Fruit fly (Drosophila melanogaster) S2 (cell line): Measurements from ENCODE around the gene CG4045.

Source experiments
- CG8478 ChIP-seq: fragments of >200 bp; optimal IDR thresholded peaks from 2 replicates; lab custom pipeline; 2018
- CTCF ChIP-seq, 2 experiments: fragments of >200 bp; optimal IDR thresholded peaks; 2 replicates each; lab custom pipeline; 2018

CG4045 gene

DNA sequence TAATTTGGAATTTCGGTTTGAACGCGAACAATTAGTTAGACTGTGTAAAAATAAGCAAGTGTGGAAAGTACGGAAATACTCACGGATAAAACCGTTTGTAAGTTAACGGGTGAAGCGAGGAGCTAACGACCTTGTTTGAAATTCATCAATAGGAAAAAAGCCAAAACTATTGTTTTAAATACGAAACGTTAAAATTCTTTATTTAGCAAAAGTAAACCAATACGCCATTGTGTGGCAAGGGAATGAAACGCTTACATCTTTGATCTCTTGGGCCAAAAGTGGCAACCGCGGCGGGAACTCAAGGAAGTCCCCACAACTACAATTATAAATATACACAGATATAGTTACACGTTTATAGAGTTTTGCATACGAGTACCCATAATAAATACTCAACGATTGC lies 9.4 kb downstream of the CG4045 start, which contains the start of gene CG14054:
CG14054 (minus strand) TSS at position 101 of the 400 bp plus-strand sequence.
- no peak for TF ChIP-seq CTCF (optimal IDR thresholded peaks at IDR 0.05; lab: Kevin White, UChicago)
- no peak for TF ChIP-seq CG8478 (lab: Kevin White, UChicago)

DNA sequence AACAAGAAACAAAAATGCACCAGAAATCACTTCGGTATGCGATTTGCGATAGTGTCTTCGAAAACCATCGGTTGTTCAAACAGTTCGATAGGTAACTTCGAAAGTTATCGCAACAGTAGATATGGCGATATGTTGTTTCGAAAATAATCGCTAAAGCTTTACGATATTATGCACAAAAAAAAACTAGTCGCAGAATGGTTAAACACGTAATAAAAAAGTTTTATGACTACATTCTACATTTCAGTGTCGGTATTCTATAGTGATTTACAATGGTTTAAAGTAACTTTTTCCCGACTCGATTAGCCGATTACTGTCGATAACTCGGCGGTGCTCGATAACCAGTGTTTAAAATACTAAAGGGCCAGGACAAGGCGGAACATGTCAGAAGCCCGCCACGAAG lies 10.6 kb downstream of the CG4045 start, which contains the start of gene CG4281:
CG4281 (minus strand) TSS at position 70 of the 400 bp plus-strand sequence.
- TF ChIP-seq CTCF (optimal IDR thresholded peaks at IDR 0.05; lab: Kevin White, UChicago) (no peak), CG8478 (lab: Kevin White, UChicago) (no peak)

DNA sequence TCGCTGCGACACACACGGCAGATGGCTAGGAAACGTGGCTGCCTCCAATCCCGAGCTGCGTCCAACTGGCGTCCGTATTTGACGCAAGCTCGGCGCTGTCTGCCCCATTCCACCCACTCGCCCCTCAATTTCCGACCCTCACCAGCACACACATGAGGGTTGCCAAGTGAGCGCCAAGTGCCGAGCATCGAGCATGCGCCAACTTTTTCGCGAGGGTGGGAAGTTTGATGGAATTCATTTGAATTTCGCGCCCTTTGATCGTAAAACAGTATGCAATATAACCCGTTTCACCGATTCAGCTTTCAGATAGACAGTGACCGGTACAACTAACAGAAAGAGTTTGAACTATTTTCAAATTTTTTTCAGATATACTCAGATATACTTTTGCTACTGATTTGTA lies 13.9 kb downstream of the CG4045 start, which contains the start of gene Sik2:
Sik2 (minus strand) TSS at position 67 of the 400 bp plus-strand sequence.
- TF ChIP-seq CTCF (optimal IDR thresholded peaks at IDR 0.05; lab: Kevin White, UChicago) (no peak), CG8478 (lab: Kevin White, UChicago) (no peak)

DNA sequence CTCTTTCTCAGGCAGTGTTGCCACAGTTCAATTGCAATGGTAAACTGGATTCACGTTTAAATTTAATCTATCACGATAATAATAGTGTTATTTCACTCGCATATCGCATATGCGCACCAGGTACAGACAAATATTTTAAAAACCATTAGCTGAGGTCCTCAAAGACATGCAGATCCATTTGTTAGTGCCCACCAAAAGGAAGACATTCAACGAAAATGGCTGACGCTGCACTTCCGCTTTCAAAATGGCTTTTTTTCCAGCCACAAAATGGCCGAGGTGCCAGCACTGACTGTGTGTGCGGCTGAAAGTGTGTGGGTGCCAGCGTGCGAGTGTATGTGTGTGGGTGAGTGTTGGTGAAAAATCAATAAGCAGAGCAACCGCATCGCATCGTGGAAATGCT lies 14.6 kb downstream of the CG4045 start:
- TF ChIP-seq CG8478 (lab: Kevin White, UChicago): no peak
- no peak for TF ChIP-seq CTCF (optimal IDR thresholded peaks at IDR 0.05; lab: Kevin White, UChicago)

DNA sequence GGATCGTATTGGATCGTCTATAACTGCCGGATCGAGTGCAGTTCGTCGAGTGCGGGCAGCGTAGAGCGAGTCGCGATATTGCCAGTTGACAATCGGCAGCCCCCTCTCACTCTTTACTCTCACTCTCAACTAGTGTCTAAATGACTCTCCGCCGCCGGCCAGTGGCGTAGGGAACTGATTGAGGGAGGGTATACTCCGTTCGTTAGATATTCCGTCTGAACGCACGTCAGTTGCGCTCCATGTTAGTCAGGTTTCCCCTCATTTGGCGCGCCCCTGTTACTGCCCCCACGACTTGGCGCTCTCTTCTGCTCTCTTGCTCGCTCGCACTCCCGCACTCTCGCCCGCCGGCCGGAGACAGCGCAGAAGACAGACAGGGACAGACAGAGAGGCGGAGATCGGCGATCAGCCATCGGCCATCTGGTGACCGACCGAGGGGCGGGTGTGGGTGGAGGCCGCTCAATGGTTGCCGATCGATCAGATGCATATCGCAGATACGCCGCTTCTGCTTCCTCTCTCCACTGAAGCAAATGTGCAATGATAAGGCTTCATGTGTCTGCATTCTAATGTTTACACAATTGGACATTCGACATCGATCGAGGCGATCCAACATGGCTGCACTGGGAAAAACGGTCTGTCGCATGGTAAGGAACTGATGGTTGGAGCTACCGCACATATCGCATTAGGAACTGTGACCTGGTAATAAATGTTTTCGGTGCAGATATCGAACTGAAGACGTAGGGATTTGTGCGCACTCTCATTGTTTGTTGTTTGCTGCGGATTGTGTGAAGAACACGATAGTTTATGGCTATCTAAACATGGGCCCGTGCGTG lies 25.4 kb downstream of the CG4045 start, which contains the start of gene moody:
moody (minus strand) TSS at position 51 of the 830 bp plus-strand sequence.
- TF ChIP-seq CG8478 (lab: Kevin White, UChicago) (no peak), CTCF (optimal IDR thresholded peaks at IDR 0.05; lab: Kevin White, UChicago) (no peak)

DNA sequence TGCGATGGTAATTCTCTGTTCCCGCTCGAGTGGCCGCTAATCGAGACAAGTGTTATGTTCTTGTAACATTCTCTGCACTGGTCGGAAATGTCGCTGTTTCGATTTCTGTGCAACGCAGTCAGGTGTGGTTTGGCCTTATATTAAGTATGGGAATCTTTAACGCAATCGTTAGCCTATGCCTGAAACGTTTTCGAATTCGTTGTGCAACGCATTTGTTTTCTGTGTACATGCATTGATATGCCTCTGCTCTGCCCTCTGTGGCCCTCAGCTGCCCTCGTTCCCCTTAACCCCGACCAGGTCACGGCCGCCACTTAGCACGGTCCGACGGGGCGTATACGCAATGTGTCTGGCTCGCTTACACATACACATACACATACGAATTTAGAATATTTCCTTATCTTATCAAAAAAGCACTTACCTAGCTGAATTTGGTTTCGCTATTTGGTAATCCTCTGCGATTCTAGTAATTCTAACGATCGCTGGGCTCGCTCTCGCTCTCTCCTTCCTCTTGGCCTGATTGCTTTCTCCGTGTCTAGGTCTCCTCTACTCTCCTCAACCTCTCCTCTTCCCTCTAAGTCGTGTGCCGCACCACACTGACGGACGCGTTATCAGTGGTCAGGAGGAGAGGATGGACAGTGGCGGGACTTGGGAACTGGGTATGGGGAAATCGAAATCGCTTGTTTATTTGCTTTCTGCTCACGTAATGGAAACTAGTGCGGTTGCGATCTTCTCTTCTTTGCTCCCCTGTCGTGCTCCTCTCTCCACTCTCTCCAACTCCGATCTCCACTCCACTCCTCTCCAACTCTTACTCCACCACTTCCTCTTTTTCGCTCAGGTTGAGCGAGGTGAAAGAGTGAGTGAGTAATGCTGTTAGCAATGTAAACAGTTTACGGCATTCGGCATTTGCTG lies 26.7 kb downstream of the CG4045 start:
- no peak for TF ChIP-seq CTCF (optimal IDR thresholded peaks at IDR 0.05; lab: Kevin White, UChicago)
- no peak for TF ChIP-seq CG8478 (lab: Kevin White, UChicago)

DNA sequence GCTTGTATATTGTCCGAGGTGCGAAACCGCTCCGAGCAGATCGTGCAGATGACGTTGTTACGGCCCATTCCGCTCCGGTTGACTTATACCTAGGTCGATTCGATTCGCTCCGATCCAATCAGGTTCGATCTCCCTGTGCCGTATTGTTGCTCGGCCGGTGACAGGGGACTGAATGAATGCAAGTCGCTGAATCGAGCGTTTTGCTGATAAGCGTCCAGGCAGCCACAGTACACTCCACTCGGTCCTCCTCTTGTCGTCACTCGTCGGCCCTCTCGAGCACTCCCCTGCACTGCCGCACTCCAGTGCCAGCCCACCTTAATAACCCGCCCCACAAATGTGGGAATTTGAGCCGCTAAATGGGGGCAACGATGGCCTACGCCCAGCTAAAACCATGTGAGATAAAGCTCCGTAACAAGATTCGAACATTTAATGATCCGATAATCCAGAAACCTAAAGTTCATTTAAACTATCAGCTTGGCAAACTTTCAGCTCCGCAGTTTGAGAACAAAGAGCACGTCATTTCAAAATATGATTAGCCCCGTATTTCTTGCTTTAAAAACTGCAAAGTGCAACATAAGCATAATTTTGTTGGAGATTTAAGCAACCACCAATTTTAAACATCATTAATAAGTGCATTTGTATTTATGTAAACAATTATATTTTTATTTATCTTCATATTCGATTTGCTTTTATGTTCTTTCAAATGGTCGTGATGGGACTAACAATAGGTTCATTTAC lies 31.9 kb downstream of the CG4045 start, which contains the start of gene CG4325:
CG4325 (minus strand) TSS at position 159 of the 738 bp plus-strand sequence.
- TF ChIP-seq CG8478 (lab: Kevin White, UChicago) (no peak), CTCF (optimal IDR thresholded peaks at IDR 0.05; lab: Kevin White, UChicago) (no peak)

DNA sequence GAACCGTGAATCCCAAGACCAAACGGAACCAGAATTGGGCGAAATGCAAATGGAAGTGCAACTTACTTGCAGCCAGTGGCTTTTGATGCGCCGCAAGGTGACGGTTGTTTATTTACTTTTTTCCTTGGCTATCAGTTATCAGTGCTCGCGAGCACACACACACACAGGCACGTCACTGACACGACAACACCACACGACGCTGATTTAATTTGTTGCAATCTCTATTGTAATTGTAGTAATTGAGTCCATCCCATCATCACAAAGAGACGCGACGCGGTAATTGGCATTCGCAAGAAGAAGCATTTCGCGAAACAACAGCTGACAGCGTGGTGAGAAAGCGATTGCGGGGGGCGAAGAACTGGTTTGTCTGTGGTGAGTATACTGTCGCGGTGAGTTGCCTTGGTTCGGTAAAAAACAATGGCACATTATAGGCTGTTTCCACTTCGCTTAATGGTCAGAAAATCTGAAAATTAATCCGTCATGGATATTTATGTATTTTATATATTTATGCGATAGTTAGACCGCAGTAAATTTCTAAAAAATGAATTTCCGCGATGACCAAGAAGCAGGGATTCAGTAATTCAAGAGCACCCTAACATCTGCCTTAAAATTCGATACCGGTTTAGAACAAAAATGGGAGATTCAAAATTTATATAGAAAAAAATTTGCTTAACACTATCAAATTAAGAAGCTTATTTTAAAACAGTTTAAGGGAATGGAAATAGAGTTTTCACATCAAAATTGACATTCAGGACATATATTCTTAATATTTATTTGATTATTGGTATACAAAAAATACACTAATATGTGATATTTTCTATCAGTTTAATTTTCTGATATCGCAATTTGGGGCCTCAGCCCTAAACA lies 33.5 kb downstream of the CG4045 start, which contains the start of the genes Actn and usp:
Actn (minus strand) TSS at position 331 of the 867 bp plus-strand sequence.
usp (minus strand) TSS at position 331 of the 867 bp plus-strand sequence.
- TF ChIP-seq CTCF (optimal IDR thresholded peaks at IDR 0.05; lab: Kevin White, UChicago) (no peak), CG8478 (lab: Kevin White, UChicago) (no peak)

DNA sequence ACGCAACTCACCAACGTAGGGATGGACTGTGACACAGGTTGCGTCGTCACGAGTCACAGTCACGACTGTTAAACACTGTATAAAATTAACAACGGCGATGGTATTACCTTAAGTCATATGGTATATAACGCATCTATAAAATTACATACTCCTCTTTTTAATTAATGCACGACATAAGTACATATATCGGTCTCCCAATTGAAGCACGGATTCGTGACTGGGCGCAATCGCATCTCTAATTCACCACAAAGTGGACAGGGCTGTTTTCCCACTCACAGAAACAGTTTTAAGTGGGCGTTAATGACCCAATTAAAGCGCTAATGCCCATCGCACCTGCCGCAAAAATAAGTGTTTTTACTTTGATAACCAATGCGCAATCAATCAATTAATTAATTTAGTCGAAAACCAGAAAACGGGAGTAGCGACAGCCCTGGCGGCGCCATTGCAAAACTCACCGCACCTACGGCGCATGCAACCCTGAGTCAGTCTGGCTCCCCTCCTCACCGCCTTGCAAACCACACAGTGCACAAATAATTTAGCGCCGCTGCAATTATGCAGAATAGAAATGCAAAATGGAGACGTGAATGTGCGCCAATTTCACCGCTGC lies 34.3 kb downstream of the CG4045 start, which contains the start of gene CG4313:
CG4313 (plus strand) TSS at position 557 of the 607 bp plus-strand sequence.
- TF ChIP-seq CTCF (optimal IDR thresholded peaks at IDR 0.05; lab: Kevin White, UChicago) (peak in 1 of 2 experiments; percentile 26), CG8478 (lab: Kevin White, UChicago) (no peak)

DNA sequence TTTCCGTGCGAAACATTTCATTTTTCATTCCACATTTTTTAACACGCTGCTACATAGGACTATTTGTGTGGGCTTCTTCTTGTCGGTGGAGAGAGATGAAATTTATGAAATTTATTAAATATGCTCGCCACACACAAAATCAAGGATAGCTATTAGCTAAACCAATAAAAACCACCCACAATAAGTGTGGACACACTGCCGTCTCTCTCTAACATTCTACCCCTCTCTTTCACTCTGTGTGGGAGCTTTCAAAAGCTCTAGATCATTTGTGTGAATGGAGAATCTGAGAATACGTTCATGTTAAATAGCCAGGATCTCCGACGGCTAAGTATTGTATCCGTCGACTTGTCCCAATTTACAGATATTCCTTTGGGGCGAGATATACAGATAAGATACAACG lies 38.1 kb downstream of the CG4045 start:
- TF ChIP-seq CTCF (optimal IDR thresholded peaks at IDR 0.05; lab: Kevin White, UChicago) (no peak), CG8478 (lab: Kevin White, UChicago) (no peak)

DNA sequence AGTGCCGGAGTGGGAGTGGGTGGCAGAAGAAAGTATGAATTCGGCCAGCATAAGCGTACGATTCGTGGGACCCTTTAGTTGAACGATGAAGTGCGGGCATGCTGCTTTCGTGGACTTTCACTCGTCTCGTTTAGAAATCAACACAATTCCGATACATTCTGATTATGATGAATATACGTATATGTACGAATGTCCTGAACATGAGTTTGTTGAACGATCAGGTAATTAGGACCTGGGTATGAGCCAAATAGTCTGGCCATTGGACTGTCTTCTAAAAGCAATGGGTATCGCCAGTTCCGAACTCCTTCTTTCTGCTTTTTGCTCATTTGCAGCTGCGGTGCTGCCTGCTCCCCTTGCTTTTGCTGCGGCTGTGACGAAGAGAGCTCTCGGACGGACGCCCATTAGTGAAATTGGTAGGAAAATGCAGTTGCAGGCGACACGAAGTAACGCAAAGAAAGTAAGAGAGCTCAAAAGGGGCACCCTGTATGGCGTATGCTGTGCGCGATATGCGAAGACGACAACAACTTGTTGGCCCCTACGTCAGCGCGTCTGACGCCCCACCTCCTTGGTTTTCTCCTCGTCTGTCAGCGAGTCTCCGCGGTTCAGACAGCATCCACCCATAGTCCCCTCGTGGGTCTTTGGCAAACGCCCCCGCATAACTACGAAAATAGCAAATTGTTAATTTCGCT lies 38.8 kb downstream of the CG4045 start:
- TF ChIP-seq CTCF (optimal IDR thresholded peaks at IDR 0.05; lab: Kevin White, UChicago): no peak
- no peak for TF ChIP-seq CG8478 (lab: Kevin White, UChicago)

DNA sequence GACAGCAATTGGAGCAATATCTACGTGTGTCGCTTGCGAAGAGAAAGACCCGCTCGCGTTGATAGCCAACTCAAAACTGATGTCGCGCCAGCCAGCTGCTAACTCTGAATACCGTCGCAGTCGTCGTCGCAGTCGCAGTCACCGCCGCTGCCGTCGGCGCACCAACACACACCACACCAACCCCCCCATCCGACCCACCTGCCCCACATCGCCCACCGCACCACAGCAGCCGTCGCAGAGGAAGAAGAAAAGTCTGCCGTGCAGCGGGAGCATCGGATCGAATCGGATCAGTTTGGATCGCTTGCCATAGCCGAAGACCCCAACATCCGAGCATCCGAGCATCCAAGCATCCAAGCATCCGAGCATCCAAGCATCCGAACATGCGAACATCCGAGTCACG lies 39.3 kb downstream of the CG4045 start:
- no peak for TF ChIP-seq CTCF (optimal IDR thresholded peaks at IDR 0.05; lab: Kevin White, UChicago)
- TF ChIP-seq CG8478 (lab: Kevin White, UChicago): no peak
